Fruit fly (Drosophila melanogaster): ENCODE measurements around the gene Dph4.

Dph4 gene

dm6 chr3R:5606477-5606876, 17.4 kb downstream of the Dph4 start, which contains the start of gene asl:
Gene asl (minus strand): TSS chr3R:5606543.
- TF ChIP-seq Dif (GFP tag; optimal IDR thresholded peaks at IDR 0.05; ENCODE audit: partially characterized antibody) = no peak
- no peak for TF ChIP-seq brk (GFP tag; optimal IDR thresholded peaks at IDR 0.05)
- TF ChIP-seq Abd-B (GFP tag; optimal IDR thresholded peaks at IDR 0.05) = no peak
- TF ChIP-seq CG9705 (GFP tag; optimal IDR thresholded peaks at IDR 0.05) = peak; percentile 53
- no peak for TF ChIP-seq pan (optimal IDR thresholded peaks at IDR 0.05)
- TF ChIP-seq CrebA (GFP tag; optimal IDR thresholded peaks at IDR 0.05; ENCODE audit: borderline replicate concordance) = no peak
- peak; percentile 33 for TF ChIP-seq ey (GFP tag; optimal IDR thresholded peaks at IDR 0.05)
- no peak for TF ChIP-seq lola (GFP tag; optimal IDR thresholded peaks at IDR 0.05)
- no peak for TF ChIP-seq dsf (GFP tag; optimal IDR thresholded peaks at IDR 0.05; ENCODE audit: borderline replicate concordance)
- TF ChIP-seq Sp1 (GFP tag; optimal IDR thresholded peaks at IDR 0.05) = peak; percentile 54
- no peak for TF ChIP-seq Jra (GFP tag; optimal IDR thresholded peaks at IDR 0.05)
- TF ChIP-seq OdsH (GFP tag; optimal IDR thresholded peaks at IDR 0.05) = peak; percentile 23
- no peak for TF ChIP-seq br (GFP tag; optimal IDR thresholded peaks at IDR 0.05)
- peak; percentile 94 for TF ChIP-seq N (GFP tag; optimal IDR thresholded peaks at IDR 0.05)
- TF ChIP-seq dl (GFP tag; optimal IDR thresholded peaks at IDR 0.05; ENCODE audit: insufficient read depth in 1 of 2, partially characterized antibody in 2 of 2) = no peak
- TF ChIP-seq rgr (GFP tag; optimal IDR thresholded peaks at IDR 0.05) = no peak
- no peak for TF ChIP-seq Dfd (GFP tag; optimal IDR thresholded peaks at IDR 0.05)
- TF ChIP-seq GATAd (GFP tag; optimal IDR thresholded peaks at IDR 0.05) = no peak
- TF ChIP-seq Hr78 (GFP tag; optimal IDR thresholded peaks at IDR 0.05) = peak; percentile 55
- no peak for TF ChIP-seq Hnf4 (GFP tag; optimal IDR thresholded peaks at IDR 0.05)
- no peak for TF ChIP-seq Myc (optimal IDR thresholded peaks at IDR 0.05)
- peak; percentile 56 for TF ChIP-seq h (GFP tag; optimal IDR thresholded peaks at IDR 0.05)
- TF ChIP-seq jim (GFP tag; optimal IDR thresholded peaks at IDR 0.05) = no peak
- TF ChIP-seq Mio (GFP tag; optimal IDR thresholded peaks at IDR 0.05) = no peak
- peak; percentile 17 for TF ChIP-seq CG32264 (GFP tag; optimal IDR thresholded peaks at IDR 0.05)
- peak; percentile 42 for TF ChIP-seq woc (GFP tag; optimal IDR thresholded peaks at IDR 0.05)
- TF ChIP-seq fru (GFP tag; optimal IDR thresholded peaks at IDR 0.05) = peak; percentile 100
- TF ChIP-seq Rel (GFP tag; optimal IDR thresholded peaks at IDR 0.05) = no peak
- TF ChIP-seq Rel (tag; optimal IDR thresholded peaks at IDR 0.05) = peak; percentile 45
- no peak for TF ChIP-seq tai (GFP tag; optimal IDR thresholded peaks at IDR 0.05)
- no peak for TF ChIP-seq Hr83 (GFP tag; optimal IDR thresholded peaks at IDR 0.05; ENCODE audit: poor library complexity, severe bottlenecking)
- peak; percentile 64 for TF ChIP-seq HLH106 (tag; optimal IDR thresholded peaks at IDR 0.05)
- TF ChIP-seq dmrt93B (GFP tag; optimal IDR thresholded peaks at IDR 0.05) = no peak
- peak; percentile 29 for TF ChIP-seq sv (GFP tag; optimal IDR thresholded peaks at IDR 0.05)
- TF ChIP-seq Vsx2 (GFP tag; optimal IDR thresholded peaks at IDR 0.05; ENCODE audit: partially characterized antibody) = no peak
- TF ChIP-seq foxo (GFP tag; optimal IDR thresholded peaks at IDR 0.05) = peak in 1 of 2 experiments; percentile 62
- no peak for TF ChIP-seq sage (GFP tag; optimal IDR thresholded peaks at IDR 0.05)
- TF ChIP-seq psq (GFP tag; optimal IDR thresholded peaks at IDR 0.05) = peak; percentile 48
- no peak for TF ChIP-seq usp (GFP tag; optimal IDR thresholded peaks at IDR 0.05)

dm6 chr3R:5601044-5601523, 22.8 kb downstream of the Dph4 start, which contains the start of the genes kra and SecS:
Gene kra (minus strand): TSS chr3R:5601136.
Gene SecS (plus strand): TSS chr3R:5601433.
- no peak for TF ChIP-seq lola (GFP tag; optimal IDR thresholded peaks at IDR 0.05)
- TF ChIP-seq Hnf4 (GFP tag; optimal IDR thresholded peaks at IDR 0.05) = peak; percentile 71
- TF ChIP-seq woc (GFP tag; optimal IDR thresholded peaks at IDR 0.05) = peak; percentile 46
- peak; percentile 72 for TF ChIP-seq br (GFP tag; optimal IDR thresholded peaks at IDR 0.05)
- TF ChIP-seq GATAd (GFP tag; optimal IDR thresholded peaks at IDR 0.05) = no peak
- TF ChIP-seq Sp1 (GFP tag; optimal IDR thresholded peaks at IDR 0.05) = peak; percentile 64
- peak; percentile 56 for TF ChIP-seq OdsH (GFP tag; optimal IDR thresholded peaks at IDR 0.05)
- TF ChIP-seq h (GFP tag; optimal IDR thresholded peaks at IDR 0.05) = peak; percentile 60
- TF ChIP-seq Rel (GFP tag; optimal IDR thresholded peaks at IDR 0.05) = peak; percentile 42
- TF ChIP-seq Rel (tag; optimal IDR thresholded peaks at IDR 0.05) = peak; percentile 17
- TF ChIP-seq dsf (GFP tag; optimal IDR thresholded peaks at IDR 0.05; ENCODE audit: borderline replicate concordance) = peak; percentile 58
- TF ChIP-seq foxo (GFP tag; optimal IDR thresholded peaks at IDR 0.05) = peak in 1 of 2 experiments; percentile 77
- TF ChIP-seq dl (GFP tag; optimal IDR thresholded peaks at IDR 0.05; ENCODE audit: insufficient read depth in 1 of 2, partially characterized antibody in 2 of 2) = no peak
- TF ChIP-seq Hr83 (GFP tag; optimal IDR thresholded peaks at IDR 0.05; ENCODE audit: poor library complexity, severe bottlenecking) = peak; percentile 68
- TF ChIP-seq sage (GFP tag; optimal IDR thresholded peaks at IDR 0.05) = no peak
- peak; percentile 40 for TF ChIP-seq CG9705 (GFP tag; optimal IDR thresholded peaks at IDR 0.05)
- peak; percentile 50 for TF ChIP-seq sv (GFP tag; optimal IDR thresholded peaks at IDR 0.05)
- TF ChIP-seq ey (GFP tag; optimal IDR thresholded peaks at IDR 0.05) = peak; percentile 63
- TF ChIP-seq CG32264 (GFP tag; optimal IDR thresholded peaks at IDR 0.05) = no peak
- TF ChIP-seq Abd-B (GFP tag; optimal IDR thresholded peaks at IDR 0.05) = no peak
- peak; percentile 69 for TF ChIP-seq rgr (GFP tag; optimal IDR thresholded peaks at IDR 0.05)
- TF ChIP-seq HLH106 (tag; optimal IDR thresholded peaks at IDR 0.05) = peak; percentile 64
- TF ChIP-seq fru (GFP tag; optimal IDR thresholded peaks at IDR 0.05) = peak; percentile 69
- no peak for TF ChIP-seq CrebA (GFP tag; optimal IDR thresholded peaks at IDR 0.05; ENCODE audit: borderline replicate concordance)
- TF ChIP-seq Dif (GFP tag; optimal IDR thresholded peaks at IDR 0.05; ENCODE audit: partially characterized antibody) = peak; percentile 33
- no peak for TF ChIP-seq dmrt93B (GFP tag; optimal IDR thresholded peaks at IDR 0.05)
